Worm (Caenorhabditis elegans): ENCODE results near the gene csr-1.

csr-1 gene

DNA sequence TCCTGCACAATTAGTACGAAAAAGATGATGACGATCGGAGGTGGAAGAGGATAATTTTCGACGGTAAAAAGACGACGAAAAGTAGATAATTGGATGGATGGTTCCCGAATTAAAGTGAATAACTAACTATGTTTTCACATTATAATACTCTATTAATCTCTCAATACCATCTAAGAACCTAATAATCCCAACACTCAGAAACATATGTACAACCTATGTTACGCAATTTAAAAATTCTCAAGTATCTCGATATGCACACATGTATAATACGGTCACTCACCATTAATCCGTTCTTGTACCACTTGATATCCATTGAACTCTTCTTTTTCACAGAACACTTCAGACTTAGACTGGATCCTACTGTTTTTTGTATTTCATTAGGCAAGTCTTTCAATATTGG, 43.7 kb downstream of the csr-1 start:
- no peak for TF ChIP-seq ceh-31 (tag; optimal IDR thresholded peaks at IDR 0.05)
- no peak for TF ChIP-seq pha-4 (tag; optimal IDR thresholded peaks at IDR 0.05)
- TF ChIP-seq gmeb-2 (tag; optimal IDR thresholded peaks at IDR 0.05), result no peak
- TF ChIP-seq F13H6.1 (tag; optimal IDR thresholded peaks at IDR 0.05), result no peak
- TF ChIP-seq ceh-9 (tag; optimal IDR thresholded peaks at IDR 0.05), result no peak
- no peak for TF ChIP-seq odd-2 (tag; optimal IDR thresholded peaks at IDR 0.05)
- no peak for TF ChIP-seq ceh-22 (tag; optimal IDR thresholded peaks at IDR 0.05)
- no peak for TF ChIP-seq pax-1 (tag; optimal IDR thresholded peaks at IDR 0.05)
- TF ChIP-seq elt-4 (tag; optimal IDR thresholded peaks at IDR 0.05), result no peak
- no peak for TF ChIP-seq hlh-6 (tag; optimal IDR thresholded peaks at IDR 0.05)
- TF ChIP-seq ref-2 (tag; optimal IDR thresholded peaks at IDR 0.05), result no peak
- no peak for TF ChIP-seq ceh-14 (tag; optimal IDR thresholded peaks at IDR 0.05)
- no peak for TF ChIP-seq T23F11.4 (GFP tag; optimal IDR thresholded peaks at IDR 0.05)

DNA sequence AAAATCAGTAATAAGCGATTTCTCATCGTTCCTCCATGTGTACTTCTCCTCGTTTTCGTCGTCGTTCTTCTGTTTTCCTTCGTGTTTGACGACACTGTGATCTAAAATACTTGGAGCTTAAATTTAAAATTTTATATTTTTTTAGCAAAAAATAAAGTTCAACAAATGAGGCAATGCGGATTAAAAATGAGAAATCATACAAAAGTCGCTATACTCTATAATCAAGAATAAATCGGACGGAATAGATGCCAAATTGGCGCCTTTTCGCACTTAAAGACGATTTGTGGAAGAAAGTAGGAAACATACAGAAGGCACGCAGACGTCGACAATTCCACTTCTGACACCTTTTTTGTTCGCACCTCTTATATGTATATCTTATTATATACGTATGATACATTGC, 47.0 kb downstream of the csr-1 start, which contains the start of gene rig-4:
rig-4 (minus strand) TSS at position 101 of the 400 bp plus-strand sequence.
- TF ChIP-seq elt-2 (tag; optimal IDR thresholded peaks at IDR 0.05), result no peak
- TF ChIP-seq C38D4.7 (GFP tag; optimal IDR thresholded peaks at IDR 0.05), result no peak
- no peak for TF ChIP-seq mec-3 (tag; optimal IDR thresholded peaks at IDR 0.05; ENCODE audit: borderline replicate concordance)
- no peak for TF ChIP-seq rnt-1 (tag; optimal IDR thresholded peaks at IDR 0.05)
- TF ChIP-seq gmeb-2 (tag; optimal IDR thresholded peaks at IDR 0.05), result no peak
- no peak for TF ChIP-seq K09A11.1 (tag; optimal IDR thresholded peaks at IDR 0.05; ENCODE audit: insufficient read depth)
- no peak for TF ChIP-seq dve-1 (tag; optimal IDR thresholded peaks at IDR 0.05)

DNA sequence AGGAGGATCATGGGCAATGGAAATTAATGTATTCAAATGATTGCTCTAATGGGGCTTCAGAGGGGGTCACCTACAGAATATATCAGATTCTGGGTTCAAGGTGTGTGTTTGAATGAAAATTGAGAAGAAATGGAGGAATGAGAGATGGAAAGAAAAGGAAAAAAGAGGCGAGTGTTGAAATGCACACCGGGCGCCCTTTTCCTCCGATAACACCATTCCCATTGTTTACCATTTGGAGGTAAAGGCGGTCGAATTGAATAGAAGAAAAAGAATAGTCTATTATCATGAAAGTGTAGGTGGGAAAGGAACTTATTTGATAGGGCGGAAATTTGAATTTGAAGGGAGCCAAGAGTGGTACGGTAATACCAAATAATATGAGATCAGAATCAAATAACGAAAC, 48.3 kb downstream of the csr-1 start:
- TF ChIP-seq sox-4 (tag; optimal IDR thresholded peaks at IDR 0.05), result no peak
- no peak for TF ChIP-seq ceh-48 (tag; optimal IDR thresholded peaks at IDR 0.05)
- TF ChIP-seq unc-86 (tag; optimal IDR thresholded peaks at IDR 0.05), result no peak
- TF ChIP-seq ceh-6 (GFP tag; optimal IDR thresholded peaks at IDR 0.05), result no peak
- no peak for TF ChIP-seq lim-6 (tag; optimal IDR thresholded peaks at IDR 0.05)
- TF ChIP-seq T23F11.4 (GFP tag; optimal IDR thresholded peaks at IDR 0.05), result no peak
- no peak for TF ChIP-seq pat-9 (tag; optimal IDR thresholded peaks at IDR 0.05)
- TF ChIP-seq pha-4 (tag; optimal IDR thresholded peaks at IDR 0.05), result no peak
- no peak for TF ChIP-seq eyg-1 (tag; optimal IDR thresholded peaks at IDR 0.05)
- no peak for TF ChIP-seq unc-3 (GFP tag; conservative IDR thresholded peaks at IDR 0.05)
- no peak for TF ChIP-seq unc-3 (tag; optimal IDR thresholded peaks at IDR 0.05)
- TF ChIP-seq Y22D7AL.16 (tag; optimal IDR thresholded peaks at IDR 0.05), result no peak
- TF ChIP-seq ceh-19 (GFP tag; optimal IDR thresholded peaks at IDR 0.05), result no peak
- TF ChIP-seq pha-2 (tag; optimal IDR thresholded peaks at IDR 0.05), result no peak
- TF ChIP-seq rnt-1 (tag; optimal IDR thresholded peaks at IDR 0.05), result no peak
- no peak for TF ChIP-seq hlh-30 (tag; optimal IDR thresholded peaks at IDR 0.05; ENCODE audit: insufficient read depth)
- TF ChIP-seq hlh-8 (tag; optimal IDR thresholded peaks at IDR 0.05), result no peak
- no peak for TF ChIP-seq hlh-13 (GFP tag; optimal IDR thresholded peaks at IDR 0.05)
- no peak for TF ChIP-seq sdc-2 (tag; optimal IDR thresholded peaks at IDR 0.05)

DNA sequence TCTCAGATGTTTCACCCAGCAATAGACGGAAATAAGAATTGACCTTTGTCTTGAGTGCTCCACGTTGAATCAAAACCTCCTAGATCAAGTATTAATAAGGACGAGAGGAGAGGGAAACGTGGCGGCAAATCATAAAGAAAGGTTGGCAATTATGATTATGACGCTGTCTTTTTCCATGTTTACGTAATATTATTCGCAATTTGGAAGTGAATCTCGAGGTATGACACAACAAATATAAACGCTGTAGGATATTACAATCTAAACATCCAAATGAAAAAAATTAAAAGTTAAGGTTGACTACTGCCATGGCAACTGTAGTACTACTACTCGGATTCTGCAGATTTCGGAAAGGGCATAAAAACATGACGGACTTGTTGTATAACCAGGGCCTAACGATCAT, 49.1 kb downstream of the csr-1 start:
- no peak for TF ChIP-seq madf-2 (tag; optimal IDR thresholded peaks at IDR 0.05)
- no peak for TF ChIP-seq ceh-22 (tag; optimal IDR thresholded peaks at IDR 0.05)
- TF ChIP-seq Y22D7AL.16 (tag; optimal IDR thresholded peaks at IDR 0.05), result no peak
- no peak for TF ChIP-seq che-1 (tag; optimal IDR thresholded peaks at IDR 0.05)
- TF ChIP-seq ama-1 (optimal IDR thresholded peaks at IDR 0.05), result no peak
- TF ChIP-seq elt-2 (tag; optimal IDR thresholded peaks at IDR 0.05), result no peak
- TF ChIP-seq npax-4 (tag; optimal IDR thresholded peaks at IDR 0.05), result no peak
- TF ChIP-seq hlh-15 (tag; optimal IDR thresholded peaks at IDR 0.05), result no peak
- TF ChIP-seq ceh-19 (GFP tag; optimal IDR thresholded peaks at IDR 0.05), result no peak
- no peak for TF ChIP-seq ceh-9 (tag; optimal IDR thresholded peaks at IDR 0.05)
- TF ChIP-seq tbx-7 (tag; optimal IDR thresholded peaks at IDR 0.05), result no peak
- no peak for TF ChIP-seq ceh-31 (tag; optimal IDR thresholded peaks at IDR 0.05)
- no peak for TF ChIP-seq fax-1 (tag; optimal IDR thresholded peaks at IDR 0.05)
- TF ChIP-seq ahr-1 (tag; optimal IDR thresholded peaks at IDR 0.05), result no peak
- no peak for TF ChIP-seq ceh-48 (tag; optimal IDR thresholded peaks at IDR 0.05)
- no peak for TF ChIP-seq fkh-10 (GFP tag; optimal IDR thresholded peaks at IDR 0.05)
- TF ChIP-seq C38D4.7 (GFP tag; optimal IDR thresholded peaks at IDR 0.05), result no peak
- no peak for TF ChIP-seq ceh-14 (tag; optimal IDR thresholded peaks at IDR 0.05)
- no peak for TF ChIP-seq ceh-24 (tag; optimal IDR thresholded peaks at IDR 0.05)
- no peak for TF ChIP-seq tbx-2 (tag; optimal IDR thresholded peaks at IDR 0.05)
